Worm (Caenorhabditis elegans) whole organism, L3 larva: Measurements from ENCODE around the gene lips-6.

Experiments
- ZK546.5 ChIP-seq: sonication (generic microtip); optimal IDR thresholded peaks from 2 replicates; lab custom pipeline; 2017; ENCODE audit warnings: missing biosample characterization, missing genetic modification characterization
- ama-1 ChIP-seq: fragments of 150-350 bp; optimal IDR thresholded peaks from 2 replicates; lab custom pipeline; 2018
- ceh-9 ChIP-seq: sonication (generic microtip); optimal IDR thresholded peaks from 2 replicates; lab custom pipeline; 2018; ENCODE audit warnings: missing biosample characterization, missing genetic modification characterization
- elt-1 ChIP-seq: fragments of 150-350 bp; optimal IDR thresholded peaks from 2 replicates; lab custom pipeline; 2014; ENCODE audit warnings: missing biosample characterization, missing genetic modification characterization
- fos-1 ChIP-seq: fragments of 150-350 bp; optimal IDR thresholded peaks from 2 replicates; lab custom pipeline; 2014; ENCODE audit warnings: missing biosample characterization, missing genetic modification characterization
- lin-15B ChIP-seq: fragments of 150-350 bp; optimal IDR thresholded peaks from 2 replicates; lab custom pipeline; 2014; ENCODE audit warnings: missing biosample characterization, missing genetic modification characterization
- nfya-1 ChIP-seq: sonication (generic microtip); optimal IDR thresholded peaks from 2 replicates; lab custom pipeline; 2017; ENCODE audit warnings: missing genetic modification characterization, mild to moderate bottlenecking, missing compliant biosample characterization, antibody characterized with exemption, moderate library complexity; ENCODE audit not compliant: insufficient read depth
- nhr-28 ChIP-seq: fragments of 150-350 bp; optimal IDR thresholded peaks from 2 replicates; lab custom pipeline; 2014; ENCODE audit warnings: missing biosample characterization, missing genetic modification characterization
- nhr-77 ChIP-seq: fragments of 150-350 bp; optimal IDR thresholded peaks from 2 replicates; lab custom pipeline; 2014; ENCODE audit warnings: missing biosample characterization, missing genetic modification characterization
- pqm-1 ChIP-seq: fragments of 150-350 bp; optimal IDR thresholded peaks from 2 replicates; lab custom pipeline; 2017; ENCODE audit warnings: missing biosample characterization, missing genetic modification characterization, inconsistent platforms
- tbx-2 ChIP-seq: sonication (generic microtip); optimal IDR thresholded peaks from 2 replicates; lab custom pipeline; 2016; ENCODE audit warnings: mild to moderate bottlenecking, missing genetic modification characterization, missing compliant biosample characterization
- unc-62 ChIP-seq: fragments of 150-350 bp; sonication (generic microtip); optimal IDR thresholded peaks from 4 replicates; lab custom pipeline; 2014; ENCODE audit warnings: missing biosample characterization, missing genetic modification reagents, missing genetic modification characterization
- zag-1 ChIP-seq: fragments of 150-350 bp; optimal IDR thresholded peaks from 2 replicates; lab custom pipeline; 2014; ENCODE audit warnings: missing biosample characterization, missing genetic modification characterization

ce11 chrIV:12040431-12040830 lies 24.9 kb upstream of the lips-6 start:
- TF ChIP-seq ceh-9 (no peak), ama-1 (lab: Kevin White, UChicago) (no peak), lin-15B (no peak), fos-1 (tag; lab: Kevin White, UChicago) (no peak), zag-1 (tag; lab: Kevin White, UChicago) (no peak), unc-62 (GFP tag; lab: Kevin White, UChicago) (no peak), elt-1 (tag; lab: Kevin White, UChicago) (no peak), nfya-1 (tag; lab: Kevin White, UChicago) (no peak), pqm-1 (tag; lab: Kevin White, UChicago) (no peak), nhr-77 (tag; lab: Kevin White, UChicago) (no peak), tbx-2 (no peak), ZK546.5 (no peak), nhr-28 (tag; lab: Kevin White, UChicago) (no peak)
